Worm (Caenorhabditis elegans): ENCODE measurements around the gene F56D6.20.

Gene F56D6.20

ce11 chrIV:3899719-3900554 is 12.8 kb upstream of the F56D6.20 start, which contains the start of gene srz-62 (continued):
- TF ChIP-seq Y75B8A.6 (GFP tag; IDR thresholded peaks at IDR 0.05), result no peak
- no peak for TF ChIP-seq unc-39 (tag; optimal IDR thresholded peaks at IDR 0.05)
- no peak for TF ChIP-seq F44E2.7 (GFP tag; IDR thresholded peaks at IDR 0.05)
- no peak for TF ChIP-seq ceh-82 (tag; optimal IDR thresholded peaks at IDR 0.05)
- no peak for TF ChIP-seq Y5F2A.4 (GFP tag; optimal IDR thresholded peaks at IDR 0.05)
- TF ChIP-seq duxl-1 (tag; optimal IDR thresholded peaks at IDR 0.05; ENCODE audit: poor library complexity), result peak; percentile 47
- no peak for TF ChIP-seq nhr-25 (tag; optimal IDR thresholded peaks at IDR 0.05; ENCODE audit: borderline replicate concordance, insufficient read depth)
- no peak for TF ChIP-seq hlh-30 (tag; optimal IDR thresholded peaks at IDR 0.05; ENCODE audit: insufficient read depth)
- TF ChIP-seq zag-1 (tag; optimal IDR thresholded peaks at IDR 0.05), result no peak
- TF ChIP-seq nhr-10 (tag; optimal IDR thresholded peaks at IDR 0.05), result no peak
- no peak for TF ChIP-seq snpc-4 (tag; optimal IDR thresholded peaks at IDR 0.05)
- no peak for TF ChIP-seq snpc-1.2 (GFP tag; IDR thresholded peaks at IDR 0.05)
- TF ChIP-seq set-16 (GFP tag; IDR thresholded peaks at IDR 0.05), result no peak
- TF ChIP-seq daf-19 (GFP tag; conservative IDR thresholded peaks at IDR 0.05), result no peak
- no peak for TF ChIP-seq sdz-12 (GFP tag; optimal IDR thresholded peaks at IDR 0.05)
- TF ChIP-seq ZK546.5 (tag; optimal IDR thresholded peaks at IDR 0.05), result no peak
- TF ChIP-seq nhr-41 (GFP tag; IDR thresholded peaks at IDR 0.05), result no peak
- no peak for TF ChIP-seq ztf-7 (tag; optimal IDR thresholded peaks at IDR 0.05)
- no peak for TF ChIP-seq nhr-111 (GFP tag; optimal IDR thresholded peaks at IDR 0.05)
- no peak for TF ChIP-seq F26F4.8 (GFP tag; conservative IDR thresholded peaks at IDR 0.05)
- TF ChIP-seq spr-1 (tag; optimal IDR thresholded peaks at IDR 0.05), result no peak
- no peak for TF ChIP-seq nhr-48 (tag; optimal IDR thresholded peaks at IDR 0.05)
- no peak for TF ChIP-seq daf-8 (GFP tag; IDR thresholded peaks at IDR 0.05)
- TF ChIP-seq egl-27 (tag; optimal IDR thresholded peaks at IDR 0.05), result no peak
- TF ChIP-seq arid-1 (GFP tag; conservative IDR thresholded peaks at IDR 0.05), result no peak
- TF ChIP-seq R02D3.7 (tag; optimal IDR thresholded peaks at IDR 0.05), result no peak
- no peak for TF ChIP-seq dve-1 (tag; optimal IDR thresholded peaks at IDR 0.05; ENCODE audit: insufficient read depth)

ce11 chrIV:3902955-3903354 is 9.7 kb upstream of the F56D6.20 start, which contains the start of gene F56D6.6:
Gene F56D6.6, plus strand, starts transcription at chrIV:3903255.
- TF ChIP-seq ceh-20 (GFP tag; IDR thresholded peaks at IDR 0.05) (no peak), egl-27 (tag; optimal IDR thresholded peaks at IDR 0.05) (no peak), Y5F2A.4 (GFP tag; optimal IDR thresholded peaks at IDR 0.05) (no peak), tra-1 (GFP tag; IDR thresholded peaks at IDR 0.05) (no peak), arid-1 (GFP tag; conservative IDR thresholded peaks at IDR 0.05) (no peak), dmd-9 (GFP tag; IDR thresholded peaks at IDR 0.05) (no peak), rbr-2 (tag; optimal IDR thresholded peaks at IDR 0.05) (no peak), php-3 (GFP tag; IDR thresholded peaks at IDR 0.05) (no peak), ceh-44 (GFP tag; IDR thresholded peaks at IDR 0.05) (no peak)

ce11 chrIV:3904620-3905019 is 8.1 kb upstream of the F56D6.20 start, which contains the start of gene F56D6.21:
Gene F56D6.21, plus strand, starts transcription at chrIV:3904920.
- TF ChIP-seq dve-1 (tag; optimal IDR thresholded peaks at IDR 0.05; ENCODE audit: insufficient read depth) (no peak), lin-38 (GFP tag; IDR thresholded peaks at IDR 0.05) (no peak), lir-3 (tag; optimal IDR thresholded peaks at IDR 0.05) (no peak), egl-43 (GFP tag; IDR thresholded peaks at IDR 0.05) (no peak), ZK337.2 (GFP tag; IDR thresholded peaks at IDR 0.05) (no peak), daf-12 (tag; optimal IDR thresholded peaks at IDR 0.05) (no peak), pha-4 (GFP tag; IDR thresholded peaks at IDR 0.05) (no peak), pha-4 (tag; optimal IDR thresholded peaks at IDR 0.05) (no peak), snpc-1.2 (GFP tag; IDR thresholded peaks at IDR 0.05) (no peak), tag-97 (GFP tag; IDR thresholded peaks at IDR 0.05) (no peak), ceh-44 (GFP tag; IDR thresholded peaks at IDR 0.05) (no peak), ZK546.5 (tag; optimal IDR thresholded peaks at IDR 0.05) (no peak), F37D6.2 (tag; optimal IDR thresholded peaks at IDR 0.05) (no peak), Y5F2A.4 (GFP tag; optimal IDR thresholded peaks at IDR 0.05) (no peak), dmd-8 (GFP tag; IDR thresholded peaks at IDR 0.05) (no peak), nhr-6 (tag; optimal IDR thresholded peaks at IDR 0.05) (no peak), lsy-2 (tag; optimal IDR thresholded peaks at IDR 0.05) (no peak)
